Worm (Caenorhabditis elegans) whole organism, early embryonic: ENCODE results near the gene C44H4.4.

Experiments
- ama-1 ChIP-seq: fragments of 150-350 bp; optimal IDR thresholded peaks from 2 replicates; lab custom pipeline; 2014
- hmbx-1 ChIP-seq: sonication (generic microtip); optimal IDR thresholded peaks from 2 replicates; lab custom pipeline; 2016; ENCODE audit warnings: mild to moderate bottlenecking, missing genetic modification characterization, missing compliant biosample characterization
- tbx-37 ChIP-seq: fragments of 200-800 bp; sonication (Bioruptor generic); conservative IDR thresholded peaks from 2 replicates; pipeline ENCODE4 v1.3.6; 2022; ENCODE audit warnings: missing genetic modification reagents, missing genetic modification characterization, missing compliant biosample characterization

- TF ChIP-seq tbx-37 (GFP tag; lab: Robert Waterston, UW): no peak
- no peak for TF ChIP-seq ama-1 (lab: Kevin White, UChicago)
- no peak for TF ChIP-seq hmbx-1 (tag; lab: Kevin White, UChicago)
These were observed 30.9 kb downstream of the C44H4.4 start, which contains the start of gene nhr-3 for ce11 chrX:14557936-14558554.
